Worm (Caenorhabditis elegans): ENCODE measurements around the gene gmap-1.
A peak's percentile ranks its signal among the peaks of the same experiment; 100 is the strongest.

gmap-1 gene

DNA sequence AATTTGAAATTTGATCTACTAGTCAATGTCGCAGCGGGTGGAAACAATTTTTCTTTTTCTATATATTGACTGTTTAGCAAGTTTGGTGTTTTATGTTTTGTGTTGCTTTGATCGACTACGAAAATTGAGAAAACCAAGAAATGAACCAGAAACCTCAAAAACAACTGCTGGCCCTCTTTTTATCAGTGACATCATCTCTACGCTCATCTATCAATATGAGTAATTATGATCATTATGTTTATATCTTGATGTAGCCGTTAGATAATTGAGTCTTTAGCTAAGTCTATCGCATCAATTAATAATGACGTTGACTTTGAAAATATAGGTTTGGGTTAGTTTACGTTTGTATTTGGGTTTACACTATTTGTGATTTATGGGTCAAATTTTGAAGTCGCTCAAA is 916 bp upstream of the gmap-1 start:
- no peak for TF ChIP-seq lir-3 (tag; optimal IDR thresholded peaks at IDR 0.05; ENCODE audit: poor library complexity)
- peak; percentile 19 for TF ChIP-seq lin-39 (tag; optimal IDR thresholded peaks at IDR 0.05)
- TF ChIP-seq fkh-10 (GFP tag; optimal IDR thresholded peaks at IDR 0.05) = no peak
- peak; percentile 78 for TF ChIP-seq nhr-85 (tag)
- TF ChIP-seq mdl-1 (tag; optimal IDR thresholded peaks at IDR 0.05) = no peak
- TF ChIP-seq skn-1 (tag; optimal IDR thresholded peaks at IDR 0.05) = no peak
- TF ChIP-seq Y116A8C.19 (tag; optimal IDR thresholded peaks at IDR 0.05; ENCODE audit: borderline replicate concordance) = no peak

- no peak for TF ChIP-seq unc-62 (GFP tag; optimal IDR thresholded peaks at IDR 0.05)
- no peak for TF ChIP-seq fos-1 (tag; optimal IDR thresholded peaks at IDR 0.05)
- TF ChIP-seq xbp-1 (tag; optimal IDR thresholded peaks at IDR 0.05) = no peak
- TF ChIP-seq nhr-237 (tag; optimal IDR thresholded peaks at IDR 0.05) = no peak
- no peak for TF ChIP-seq jun-1 (tag; optimal IDR thresholded peaks at IDR 0.05)
- no peak for TF ChIP-seq dpl-1 (GFP tag; optimal IDR thresholded peaks at IDR 0.05)
- TF ChIP-seq F16B12.6 (tag; optimal IDR thresholded peaks at IDR 0.05) = no peak
- TF ChIP-seq ets-5 (GFP tag; IDR thresholded peaks at IDR 0.05) = no peak
- no peak for TF ChIP-seq nhr-84 (tag; optimal IDR thresholded peaks at IDR 0.05)
- no peak for TF ChIP-seq irx-1 (tag; optimal IDR thresholded peaks at IDR 0.05)
- TF ChIP-seq nhr-20 (tag; optimal IDR thresholded peaks at IDR 0.05) = no peak
Observed at ce11 chrX:12929961-12930360, 4.8 kb downstream of the gmap-1 start, which contains the start of gene C34E7.3. Gene C34E7.3, plus strand, starts transcription at chrX:12930261.

- TF ChIP-seq ama-1 (optimal IDR thresholded peaks at IDR 0.05) (no peak), lsy-2 (tag; optimal IDR thresholded peaks at IDR 0.05) (no peak), blmp-1 (tag; optimal IDR thresholded peaks at IDR 0.05) (peak; percentile 0), fkh-4 (tag; optimal IDR thresholded peaks at IDR 0.05; ENCODE audit: borderline replicate concordance) (peak; percentile 65), dsc-1 (tag; optimal IDR thresholded peaks at IDR 0.05) (peak; percentile 94)
Observed at ce11 chrX:12928753-12929152, 6.0 kb downstream of the gmap-1 start.

- TF ChIP-seq F16B12.6 (tag; optimal IDR thresholded peaks at IDR 0.05) (no peak), sox-4 (tag; optimal IDR thresholded peaks at IDR 0.05) (no peak), efl-1 (optimal IDR thresholded peaks at IDR 0.05) (no peak), efl-1 (GFP tag; optimal IDR thresholded peaks at IDR 0.05 in 1 of 2) (peak in 1 of 2 experiments; percentile 81), nhr-19 (GFP tag; conservative IDR thresholded peaks at IDR 0.05) (no peak)
Observed at ce11 chrX:12926998-12927397, 7.8 kb downstream of the gmap-1 start.

DNA sequence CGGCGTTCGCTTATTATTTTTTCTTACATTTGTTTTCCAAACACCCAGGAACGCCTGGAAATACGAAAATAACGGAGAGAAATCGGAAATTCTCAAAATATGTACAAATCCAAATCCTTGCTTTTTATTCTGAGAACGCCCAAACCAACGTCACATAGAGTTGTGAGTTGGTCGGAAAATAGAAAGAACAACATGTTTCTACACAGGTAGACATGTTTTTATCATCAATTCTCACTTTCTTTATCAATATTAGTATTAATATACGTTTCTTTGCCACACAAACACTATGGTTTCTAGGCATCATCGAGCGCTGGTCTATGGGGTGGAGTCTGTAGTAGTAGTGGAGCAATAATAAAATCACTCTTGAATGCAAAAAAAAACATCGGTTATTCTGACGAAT is 16.3 kb downstream of the gmap-1 start:
- no peak for TF ChIP-seq mdl-1 (tag; optimal IDR thresholded peaks at IDR 0.05)
- TF ChIP-seq F16B12.6 (tag; optimal IDR thresholded peaks at IDR 0.05) = no peak
- no peak for TF ChIP-seq lin-35 (GFP tag; optimal IDR thresholded peaks at IDR 0.05)
- no peak for TF ChIP-seq elt-3 (tag; optimal IDR thresholded peaks at IDR 0.05)
- no peak for TF ChIP-seq ceh-8 (GFP tag; optimal IDR thresholded peaks at IDR 0.05)
- TF ChIP-seq swsn-7 (tag; optimal IDR thresholded peaks at IDR 0.05) = no peak
- TF ChIP-seq snpc-4 (tag; optimal IDR thresholded peaks at IDR 0.05) = no peak
- TF ChIP-seq nhr-47 (tag; optimal IDR thresholded peaks at IDR 0.05) = no peak
- no peak for TF ChIP-seq blmp-1 (tag; optimal IDR thresholded peaks at IDR 0.05)
- TF ChIP-seq isw-1 (GFP tag; IDR thresholded peaks at IDR 0.05) = no peak
- no peak for TF ChIP-seq hpl-2 (GFP tag; optimal IDR thresholded peaks at IDR 0.05)
- TF ChIP-seq grh-1 (GFP tag; IDR thresholded peaks at IDR 0.05) = no peak
- TF ChIP-seq sox-4 (tag; optimal IDR thresholded peaks at IDR 0.05) = no peak
- no peak for TF ChIP-seq efl-1 (optimal IDR thresholded peaks at IDR 0.05)
- TF ChIP-seq efl-1 (GFP tag; optimal IDR thresholded peaks at IDR 0.05 in 1 of 2) = no peak
- no peak for TF ChIP-seq ets-5 (GFP tag; IDR thresholded peaks at IDR 0.05)
- TF ChIP-seq fos-1 (tag; optimal IDR thresholded peaks at IDR 0.05) = no peak
- no peak for TF ChIP-seq hlh-17 (GFP tag; optimal IDR thresholded peaks at IDR 0.05; ENCODE audit: borderline replicate concordance)
- no peak for TF ChIP-seq aha-1 (tag; optimal IDR thresholded peaks at IDR 0.05)
- TF ChIP-seq unc-30 (tag; optimal IDR thresholded peaks at IDR 0.05) = no peak

All from whole organism, L1 larva.